Fruit fly (Drosophila melanogaster) whole organism, embryonic: ENCODE data around the gene CG16953.
A peak's percentile ranks its signal among the peaks of the same experiment; 100 is the strongest.

Experiments used
- ATbp ChIP-seq: fragments of 200-800 bp; sonication (Bioruptor generic); optimal IDR thresholded peaks from 2 replicates; lab custom pipeline; 2017; ENCODE audit warnings: missing biosample characterization, mild to moderate bottlenecking, missing genetic modification characterization, missing genetic modification reagents
- Atf3 ChIP-seq: fragments of 200-800 bp; sonication (Bioruptor generic); optimal IDR thresholded peaks from 3 replicates; lab custom pipeline; 2016; ENCODE audit warnings: missing biosample characterization, missing genetic modification characterization
- CG10565 ChIP-seq: fragments of 200-800 bp; sonication (Bioruptor generic); optimal IDR thresholded peaks from 3 replicates; lab custom pipeline; 2016; ENCODE audit warnings: missing biosample characterization, mild to moderate bottlenecking, missing genetic modification characterization
- CG10959 ChIP-seq: fragments of 200-800 bp; sonication (Bioruptor generic); IDR thresholded peaks from 2 replicates; pipeline ENCODE4 v1.3.6; 2022; ENCODE audit warnings: missing biosample characterization, missing genetic modification characterization
- CG11696 ChIP-seq: fragments of 200-800 bp; sonication (Bioruptor generic); IDR thresholded peaks from 2 replicates; pipeline ENCODE4 v1.3.6; 2022; ENCODE audit warnings: missing biosample characterization, missing genetic modification characterization
- CG13424 ChIP-seq: fragments of 200-800 bp; sonication (Bioruptor generic); optimal IDR thresholded peaks from 2 replicates; lab custom pipeline; 2019; ENCODE audit warnings: missing biosample characterization, mild to moderate bottlenecking, missing genetic modification characterization, moderate library complexity
- CG14014 ChIP-seq: fragments of 200-800 bp; sonication (Bioruptor generic); IDR thresholded peaks from 2 replicates; pipeline ENCODE4 v1.3.6; 2022; ENCODE audit warnings: missing biosample characterization, missing genetic modification characterization
- CG15479 ChIP-seq: fragments of 200-800 bp; sonication (Bioruptor generic); optimal IDR thresholded peaks from 3 replicates; lab custom pipeline; 2019; ENCODE audit warnings: missing biosample characterization, mild to moderate bottlenecking, missing genetic modification characterization, moderate library complexity
- CG17328 ChIP-seq: fragments of 200-800 bp; sonication (Bioruptor generic); IDR thresholded peaks from 2 replicates; pipeline ENCODE4 v1.3.6; 2022; ENCODE audit warnings: missing biosample characterization, missing genetic modification characterization
- CG17568 ChIP-seq: fragments of 200-800 bp; sonication (Bioruptor generic); optimal IDR thresholded peaks from 2 replicates; lab custom pipeline; 2018; ENCODE audit warnings: missing biosample characterization, mild to moderate bottlenecking, missing genetic modification characterization, moderate library complexity
- CG18764 ChIP-seq: fragments of 200-800 bp; sonication (Bioruptor generic); optimal IDR thresholded peaks from 3 replicates; lab custom pipeline; 2016; ENCODE audit warnings: missing biosample characterization, missing genetic modification characterization
- CG2199 ChIP-seq: fragments of 200-800 bp; sonication (Bioruptor generic); IDR thresholded peaks from 3 replicates; pipeline ENCODE4 v1.3.6; 2022; ENCODE audit warnings: missing biosample characterization, missing genetic modification characterization
- CG3163 ChIP-seq: fragments of 200-800 bp; sonication (Bioruptor generic); optimal IDR thresholded peaks from 3 replicates; lab custom pipeline; 2016; ENCODE audit warnings: missing biosample characterization, missing genetic modification characterization
- CG34224 ChIP-seq: fragments of 200-800 bp; sonication (Bioruptor generic); IDR thresholded peaks from 3 replicates; pipeline ENCODE4 v1.3.6; 2022; ENCODE audit warnings: missing biosample characterization, missing genetic modification characterization; ENCODE audit not compliant: partially characterized antibody
- CG4282 ChIP-seq: fragments of 200-800 bp; sonication (Bioruptor generic); optimal IDR thresholded peaks from 2 replicates; lab custom pipeline; 2016; ENCODE audit warnings: missing biosample characterization, missing genetic modification characterization
- CG6175 ChIP-seq: fragments of 200-800 bp; sonication (Bioruptor generic); IDR thresholded peaks from 3 replicates; pipeline ENCODE4 v1.3.6; 2022; ENCODE audit warnings: missing biosample characterization, missing genetic modification characterization
- CG6654 ChIP-seq: fragments of 200-800 bp; sonication (Bioruptor generic); optimal IDR thresholded peaks from 2 replicates; lab custom pipeline; 2017; ENCODE audit warnings: missing biosample characterization, mild to moderate bottlenecking, missing genetic modification characterization
- CG6765 ChIP-seq: fragments of 200-800 bp; sonication (Bioruptor generic); optimal IDR thresholded peaks from 3 replicates; lab custom pipeline; 2017; ENCODE audit warnings: missing biosample characterization, mild to moderate bottlenecking, missing genetic modification characterization
- CG6791 ChIP-seq: fragments of 200-800 bp; sonication (Bioruptor generic); IDR thresholded peaks from 3 replicates; pipeline ENCODE4 v1.3.6; 2022; ENCODE audit warnings: missing biosample characterization, missing genetic modification characterization; ENCODE audit not compliant: partially characterized antibody
- CG6813 ChIP-seq: fragments of 200-800 bp; sonication (Bioruptor generic); optimal IDR thresholded peaks from 2 replicates; lab custom pipeline; 2017; ENCODE audit warnings: missing biosample characterization, missing genetic modification characterization, mild to moderate bottlenecking, moderate library complexity, missing genetic modification reagents
- CG9215 ChIP-seq: fragments of 200-800 bp; sonication (Bioruptor generic); IDR thresholded peaks from 2 replicates; pipeline ENCODE4 v1.3.6; 2022; ENCODE audit warnings: missing biosample characterization, missing genetic modification characterization
- Jarid2 ChIP-seq: fragments of 200-800 bp; sonication (Bioruptor generic); optimal IDR thresholded peaks from 3 replicates; lab custom pipeline; 2017; ENCODE audit warnings: mild to moderate bottlenecking, missing biosample characterization, missing genetic modification reagents, missing genetic modification characterization
- Myb ChIP-seq: fragments of 200-800 bp; sonication (Bioruptor generic); optimal IDR thresholded peaks from 2 replicates; lab custom pipeline; 2016; ENCODE audit warnings: missing biosample characterization, missing genetic modification characterization
- Nf-YB ChIP-seq: fragments of 200-800 bp; sonication (Bioruptor generic); optimal IDR thresholded peaks from 3 replicates; lab custom pipeline; 2019; ENCODE audit warnings: missing biosample characterization, mild to moderate bottlenecking, missing genetic modification characterization, moderate library complexity
- Rx ChIP-seq: fragments of 200-800 bp; sonication (Bioruptor generic); IDR thresholded peaks from 2 replicates; pipeline ENCODE4 v1.3.6; 2022; ENCODE audit warnings: missing biosample characterization, missing genetic modification characterization
- Side ChIP-seq: fragments of 200-800 bp; sonication (Bioruptor generic); optimal IDR thresholded peaks from 2 replicates; lab custom pipeline; 2016; ENCODE audit warnings: missing biosample characterization, missing genetic modification characterization
- Sin3A ChIP-seq: fragments of >200 bp; optimal IDR thresholded peaks from 2 replicates; lab custom pipeline; 2018
- YL-1 ChIP-seq: fragments of 200-800 bp; sonication (Bioruptor generic); optimal IDR thresholded peaks from 3 replicates; lab custom pipeline; 2017; ENCODE audit warnings: missing biosample characterization, mild to moderate bottlenecking, missing genetic modification characterization
- ap ChIP-seq: fragments of 200-800 bp; sonication (Bioruptor generic); IDR thresholded peaks from 2 replicates; pipeline ENCODE4 v1.3.6; 2022; ENCODE audit warnings: missing biosample characterization, missing genetic modification characterization
- bab2 ChIP-seq: fragments of 200-800 bp; sonication (Bioruptor generic); optimal IDR thresholded peaks from 2 replicates; lab custom pipeline; 2016; ENCODE audit warnings: missing biosample characterization, missing genetic modification characterization
- bigmax ChIP-seq: fragments of 200-800 bp; sonication (Bioruptor generic); optimal IDR thresholded peaks from 2 replicates; lab custom pipeline; 2018; ENCODE audit warnings: missing biosample characterization, mild to moderate bottlenecking, missing genetic modification characterization
- cad ChIP-seq: fragments of >200 bp; optimal IDR thresholded peaks from 2 replicates; lab custom pipeline; 2017; ENCODE audit warnings: missing biosample characterization, missing genetic modification characterization
- dm ChIP-seq: fragments of 200-800 bp; sonication (Bioruptor generic); optimal IDR thresholded peaks from 3 replicates; lab custom pipeline; 2016; ENCODE audit warnings: missing biosample characterization, missing genetic modification characterization
- fru ChIP-seq: fragments of >200 bp; optimal IDR thresholded peaks from 2 replicates; lab custom pipeline; 2017
- gcm ChIP-seq: fragments of 200-800 bp; sonication (Bioruptor generic); optimal IDR thresholded peaks from 2 replicates; lab custom pipeline; 2019; ENCODE audit warnings: missing biosample characterization, mild to moderate bottlenecking, missing genetic modification characterization, moderate library complexity
- gem ChIP-seq: fragments of 200-800 bp; sonication (Bioruptor generic); optimal IDR thresholded peaks from 2 replicates; lab custom pipeline; 2019; ENCODE audit warnings: missing biosample characterization, mild to moderate bottlenecking, missing genetic modification characterization, moderate library complexity
- jigr1 ChIP-seq: fragments of 200-800 bp; sonication (Bioruptor generic); IDR thresholded peaks from 3 replicates; pipeline ENCODE4 v1.3.6; 2022; ENCODE audit warnings: missing biosample characterization, missing genetic modification characterization
- jing ChIP-seq: fragments of 200-800 bp; sonication (Bioruptor generic); optimal IDR thresholded peaks from 2 replicates; lab custom pipeline; 2018; ENCODE audit warnings: missing biosample characterization, mild to moderate bottlenecking, missing genetic modification characterization
- knrl ChIP-seq: fragments of 200-800 bp; sonication (Bioruptor generic); IDR thresholded peaks from 3 replicates; pipeline ENCODE4 v1.3.6; 2022; ENCODE audit warnings: missing biosample characterization, missing genetic modification characterization; ENCODE audit not compliant: partially characterized antibody
- maf-S ChIP-seq: fragments of 200-800 bp; sonication (Bioruptor generic); optimal IDR thresholded peaks from 2 replicates; lab custom pipeline; 2016; ENCODE audit warnings: missing biosample characterization, missing genetic modification characterization
- mirr ChIP-seq: fragments of 200-800 bp; sonication (Bioruptor generic); optimal IDR thresholded peaks from 3 replicates; lab custom pipeline; 2018; ENCODE audit warnings: missing biosample characterization, mild to moderate bottlenecking, missing genetic modification characterization
- mld ChIP-seq: fragments of 200-800 bp; sonication (Bioruptor generic); IDR thresholded peaks from 3 replicates; pipeline ENCODE4 v1.3.6; 2022; ENCODE audit warnings: missing biosample characterization, missing genetic modification characterization; ENCODE audit not compliant: partially characterized antibody
- nerfin-1 ChIP-seq: fragments of 200-800 bp; sonication (Bioruptor generic); optimal IDR thresholded peaks from 3 replicates; lab custom pipeline; 2019; ENCODE audit warnings: missing biosample characterization, mild to moderate bottlenecking, missing genetic modification characterization, moderate library complexity
- pb ChIP-seq: fragments of 200-800 bp; sonication (Bioruptor generic); optimal IDR thresholded peaks from 3 replicates; lab custom pipeline; 2016; ENCODE audit warnings: missing biosample characterization, missing genetic modification characterization
- pita ChIP-seq: fragments of 200-800 bp; sonication (Bioruptor generic); optimal IDR thresholded peaks from 2 replicates; lab custom pipeline; 2017; ENCODE audit warnings: missing biosample characterization, mild to moderate bottlenecking, missing genetic modification characterization
- ranshi ChIP-seq: fragments of 200-800 bp; sonication (Bioruptor generic); IDR thresholded peaks from 2 replicates; pipeline ENCODE4 v1.3.6; 2022; ENCODE audit warnings: missing biosample characterization, missing genetic modification characterization
- run ChIP-seq: fragments of 200-800 bp; sonication (Bioruptor generic); optimal IDR thresholded peaks from 3 replicates; lab custom pipeline; 2018; ENCODE audit warnings: missing biosample characterization, mild to moderate bottlenecking, missing genetic modification characterization
- toy ChIP-seq: fragments of 200-800 bp; sonication (Bioruptor generic); IDR thresholded peaks from 2 replicates; pipeline ENCODE4 v1.3.6; 2022; ENCODE audit warnings: missing biosample characterization, missing genetic modification characterization
- yki ChIP-seq: fragments of >200 bp; optimal IDR thresholded peaks from 3 replicates; lab custom pipeline; 2018
- z ChIP-seq: fragments of 200-800 bp; sonication (Bioruptor generic); IDR thresholded peaks from 3 replicates; pipeline ENCODE4 v1.3.6; 2022; ENCODE audit warnings: missing biosample characterization, missing genetic modification characterization

CG16953 gene

dm6 chr3R:20556281-20557113, 29.1 kb downstream of the CG16953 start (continued):
- TF ChIP-seq CG11696 (GFP tag; lab: Robert Waterston, UW): peak; percentile 11; the same call in 1 of the 2 replicates
- TF ChIP-seq CG2199 (GFP tag; lab: Robert Waterston, UW): no peak
- TF ChIP-seq CG6175: peak; percentile 62; the same call in 1 of the 3 replicates
- TF ChIP-seq pita: no peak
- TF ChIP-seq Side: no peak
- peak; percentile 81 for TF ChIP-seq CG9215 (GFP tag; lab: Robert Waterston, UW)
- no peak for TF ChIP-seq Rx
- TF ChIP-seq CG6791: no peak
- peak; percentile 8 for TF ChIP-seq Jarid2 (GFP tag; lab: Kevin White, UChicago)
- TF ChIP-seq CG10565: no peak
- peak; percentile 46 for TF ChIP-seq CG6813
- no peak for TF ChIP-seq bigmax (GFP tag; lab: Kevin White, UChicago)
- peak; percentile 16 for TF ChIP-seq ATbp
- peak; percentile 40 for TF ChIP-seq Nf-YB (GFP tag; lab: Kevin White, UChicago)
- TF ChIP-seq CG18764: peak; percentile 27
- peak; percentile 77 for TF ChIP-seq gem (tag; lab: Kevin White, UChicago)
- TF ChIP-seq nerfin-1 (tag; lab: Kevin White, UChicago): no peak
- no peak for TF ChIP-seq Sin3A
- no peak for TF ChIP-seq CG17568 (GFP tag; lab: Kevin White, UChicago)
- TF ChIP-seq ap (GFP tag; lab: Robert Waterston, UW): peak; percentile 66
- no peak for TF ChIP-seq CG4282 (GFP tag; lab: Kevin White, UChicago)
- TF ChIP-seq jigr1 (GFP tag; lab: Robert Waterston, UW): 0 out of 3 replicates have a peak, but pooled peaks have one; percentile 38
- peak; percentile 24 for TF ChIP-seq Myb (GFP tag; lab: Kevin White, UChicago)
- peak; percentile 53 for TF ChIP-seq bab2 (GFP tag; lab: Kevin White, UChicago)
- TF ChIP-seq cad: no peak
- no peak for TF ChIP-seq YL-1 (GFP tag; lab: Kevin White, UChicago)
- no peak for TF ChIP-seq run (tag; lab: Kevin White, UChicago)
- peak; percentile 90 for TF ChIP-seq CG14014 (GFP tag; lab: Robert Waterston, UW)
- TF ChIP-seq CG15479 (GFP tag; lab: Kevin White, UChicago): no peak
- no peak for TF ChIP-seq dm (GFP tag; lab: Kevin White, UChicago)
- TF ChIP-seq mld: no peak
- TF ChIP-seq Atf3 (GFP tag; lab: Kevin White, UChicago): no peak
- TF ChIP-seq ranshi (GFP tag; lab: Robert Waterston, UW): peak; percentile 80
- TF ChIP-seq CG17328 (GFP tag; lab: Robert Waterston, UW): peak; percentile 62
- no peak for TF ChIP-seq yki (lab: Kevin White, UChicago)
- TF ChIP-seq CG6765 (GFP tag; lab: Kevin White, UChicago): peak; percentile 15
- 0 out of 2 replicates have a peak, but pooled peaks have one; percentile 37 for TF ChIP-seq CG10959 (GFP tag; lab: Robert Waterston, UW)
- TF ChIP-seq knrl (GFP tag; lab: Robert Waterston, UW): no peak
- no peak for TF ChIP-seq CG34224 (GFP tag; lab: Robert Waterston, UW)
- TF ChIP-seq fru: no peak
- TF ChIP-seq jing (GFP tag; lab: Kevin White, UChicago): peak; percentile 4
- TF ChIP-seq mirr (GFP tag; lab: Kevin White, UChicago): no peak
- TF ChIP-seq maf-S (GFP tag; lab: Kevin White, UChicago): no peak
- peak; percentile 28 for TF ChIP-seq CG6654 (GFP tag; lab: Kevin White, UChicago)
- no peak; the same call in 2 of the 3 replicates for TF ChIP-seq z (GFP tag; lab: Robert Waterston, UW)
- no peak for TF ChIP-seq pb (GFP tag; lab: Kevin White, UChicago)
- no peak for TF ChIP-seq gcm (GFP tag; lab: Kevin White, UChicago)
- peak; percentile 41 for TF ChIP-seq CG13424 (tag; lab: Kevin White, UChicago)
- TF ChIP-seq toy: peak; percentile 66
- no peak for TF ChIP-seq CG3163 (GFP tag; lab: Kevin White, UChicago)
